Worm (Caenorhabditis elegans): ENCODE results near the gene F45H10.5.

The F45H10.5 gene

DNA sequence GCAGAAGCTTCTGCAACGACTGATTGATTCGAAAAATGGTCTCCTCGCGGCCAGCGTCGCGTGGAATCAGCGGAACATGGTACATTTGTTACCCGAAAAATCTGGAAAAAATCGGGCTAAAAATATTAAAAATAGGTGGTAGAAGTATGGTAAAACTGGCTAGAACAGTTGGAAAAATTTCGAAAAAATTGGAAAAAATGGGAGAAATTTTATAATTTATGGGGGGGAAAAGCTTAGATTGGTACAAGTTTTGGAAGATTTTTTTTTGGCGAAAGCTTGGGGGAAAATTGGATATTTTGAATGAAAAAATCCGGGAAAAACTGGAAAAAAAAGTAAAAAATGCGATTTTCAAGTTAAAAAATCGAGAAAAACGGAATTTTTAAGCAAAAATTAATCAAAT is 45.9 kb downstream of the F45H10.5 start, which contains the start of gene ddl-2:
ddl-2 (minus strand) TSS at position 101 of the 400 bp plus-strand sequence.
- TF ChIP-seq pqm-1 (tag; optimal IDR thresholded peaks at IDR 0.05) (no peak), irx-1 (tag; optimal IDR thresholded peaks at IDR 0.05) (no peak), efl-1 (optimal IDR thresholded peaks at IDR 0.05) (no peak), efl-1 (GFP tag; optimal IDR thresholded peaks at IDR 0.05 in 1 of 2) (no peak), ama-1 (optimal IDR thresholded peaks at IDR 0.05) (no peak), tbx-2 (tag; optimal IDR thresholded peaks at IDR 0.05) (no peak), elt-3 (tag; optimal IDR thresholded peaks at IDR 0.05) (no peak), nhr-76 (tag; optimal IDR thresholded peaks at IDR 0.05) (no peak)
